Worm (Caenorhabditis elegans) whole organism, mixed stage, embryonic: ENCODE measurements around the gene C18D11.3.

Source experiments
- elt-1 ChIP-seq: sonication (generic microtip); optimal IDR thresholded peaks from 2 replicates; lab custom pipeline; 2017; ENCODE audit warnings: missing genetic modification characterization, mild to moderate bottlenecking, missing compliant biosample characterization, antibody characterized with exemption, moderate library complexity, borderline replicate concordance; ENCODE audit not compliant: insufficient read depth
- flh-1 ChIP-seq: fragments of 200-800 bp; sonication (Bioruptor generic); optimal IDR thresholded peaks from 2 replicates; lab custom pipeline; 2018; ENCODE audit warnings: mild to moderate bottlenecking, missing genetic modification characterization, moderate library complexity, missing compliant biosample characterization
- lsy-2 ChIP-seq: fragments of 150-350 bp; optimal IDR thresholded peaks from 2 replicates; lab custom pipeline; 2014; ENCODE audit warnings: missing biosample characterization, missing genetic modification characterization
- nhr-12 ChIP-seq: fragments of 150-350 bp; optimal IDR thresholded peaks from 2 replicates; lab custom pipeline; 2014; ENCODE audit warnings: missing biosample characterization, missing genetic modification characterization
- nhr-76 ChIP-seq: sonication (generic microtip); optimal IDR thresholded peaks from 2 replicates; lab custom pipeline; 2017; ENCODE audit warnings: missing biosample characterization, missing genetic modification characterization
- pha-4 ChIP-seq: fragments of 150-350 bp; optimal IDR thresholded peaks from 2 replicates; lab custom pipeline; 2018; ENCODE audit warnings: missing biosample characterization, missing genetic modification reagents, missing genetic modification characterization
- snpc-4 ChIP-seq: fragments of 150-350 bp; optimal IDR thresholded peaks from 2 replicates; lab custom pipeline; 2014; ENCODE audit warnings: missing biosample characterization, missing genetic modification characterization
- sptf-1 ChIP-seq: sonication (generic microtip); optimal IDR thresholded peaks from 2 replicates; lab custom pipeline; 2017; ENCODE audit warnings: mild to moderate bottlenecking, missing genetic modification characterization, moderate library complexity, missing compliant biosample characterization
- tbx-8 ChIP-seq: fragments of 200-800 bp; sonication (Bioruptor generic); optimal IDR thresholded peaks from 2 replicates; lab custom pipeline; 2018; ENCODE audit warnings: mild to moderate bottlenecking, missing genetic modification characterization, moderate library complexity, missing compliant biosample characterization
- unc-120 ChIP-seq: sonication (generic microtip); optimal IDR thresholded peaks from 2 replicates; lab custom pipeline; 2017; ENCODE audit warnings: missing genetic modification characterization, missing compliant biosample characterization; ENCODE audit not compliant: poor library complexity, severe bottlenecking
- unc-39 ChIP-seq: fragments of 150-350 bp; optimal IDR thresholded peaks from 2 replicates; lab custom pipeline; 2014; ENCODE audit warnings: missing biosample characterization, missing genetic modification characterization
- unc-62 ChIP-seq: fragments of 150-350 bp; optimal IDR thresholded peaks from 2 replicates; lab custom pipeline; 2014; ENCODE audit warnings: missing biosample characterization, missing genetic modification reagents, missing genetic modification characterization
- zip-8 ChIP-seq: fragments of 150-350 bp; optimal IDR thresholded peaks from 2 replicates; lab custom pipeline; 2014; ENCODE audit warnings: missing biosample characterization, missing genetic modification characterization

DNA sequence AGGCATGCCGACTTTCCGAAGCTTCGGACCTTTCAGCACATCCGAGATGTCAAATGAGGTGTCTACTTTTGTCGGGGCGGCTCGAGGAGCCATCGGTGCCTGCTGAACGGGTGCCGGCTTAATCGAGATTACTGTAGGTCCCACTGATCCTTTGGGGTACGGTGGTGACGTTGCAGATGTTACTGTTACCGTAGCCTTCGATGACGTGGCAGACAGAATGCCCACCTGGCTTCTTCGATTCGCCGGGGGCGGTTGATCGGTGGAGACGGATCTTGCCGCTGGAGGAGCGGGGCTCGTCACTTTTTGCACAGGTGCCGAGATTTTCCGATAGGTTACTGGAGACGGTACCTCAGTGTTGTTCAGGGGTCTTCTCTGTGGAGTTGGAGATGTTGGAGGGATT is 48.4 kb downstream of the C18D11.3 start:
- no peak for TF ChIP-seq flh-1
- TF ChIP-seq nhr-12 (tag; lab: Kevin White, UChicago): no peak
- no peak for TF ChIP-seq unc-120 (tag; lab: Kevin White, UChicago)
- no peak for TF ChIP-seq elt-1
- TF ChIP-seq unc-62 (GFP tag; lab: Kevin White, UChicago): no peak
- no peak for TF ChIP-seq lsy-2 (tag; lab: Kevin White, UChicago)
- no peak for TF ChIP-seq zip-8
- TF ChIP-seq nhr-76 (tag; lab: Kevin White, UChicago): no peak
- no peak for TF ChIP-seq tbx-8 (GFP tag; lab: Kevin White, UChicago)
- TF ChIP-seq sptf-1: no peak
- no peak for TF ChIP-seq unc-39
- TF ChIP-seq snpc-4: no peak
- TF ChIP-seq pha-4 (tag; lab: Kevin White, UChicago): no peak
